Worm (Caenorhabditis elegans): ENCODE data around the gene F58F12.12.

Gene F58F12.12

DNA sequence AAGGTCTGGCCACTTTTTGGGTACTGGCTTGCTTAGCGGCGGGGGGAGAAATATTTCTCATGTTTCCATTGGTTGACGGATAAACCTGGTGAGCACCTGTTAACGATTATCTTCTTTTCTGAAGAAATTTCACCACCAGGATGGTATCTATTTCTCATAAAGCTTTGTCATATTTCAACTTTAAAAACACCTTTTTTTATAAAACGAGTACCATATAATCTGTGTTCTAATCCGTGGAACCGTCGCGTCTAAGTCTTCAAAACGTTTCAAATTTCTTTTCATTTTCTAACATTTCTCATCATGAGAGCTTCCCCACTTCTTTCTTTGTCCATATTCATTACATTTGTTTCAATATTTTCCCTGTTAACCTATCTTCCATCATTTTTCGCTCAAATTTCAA is 45.0 kb downstream of the F58F12.12 start, which contains the start of gene col-75:
Gene col-75, plus strand, starts transcription at position 301 of the 400 bp plus-strand sequence.
- TF ChIP-seq F26F4.8 (GFP tag; conservative IDR thresholded peaks at IDR 0.05), result no peak
- no peak for TF ChIP-seq nhr-11 (tag; optimal IDR thresholded peaks at IDR 0.05)
- TF ChIP-seq lir-3 (tag; optimal IDR thresholded peaks at IDR 0.05), result no peak
- TF ChIP-seq tra-1 (GFP tag; IDR thresholded peaks at IDR 0.05), result no peak
- TF ChIP-seq lin-29 (GFP tag; IDR thresholded peaks at IDR 0.05), result no peak
